Worm (Caenorhabditis elegans) whole organism, late embryonic: ENCODE data around the gene oac-42.

ENCODE experiments used
- F13H6.1 ChIP-seq: sonication (generic microtip); optimal IDR thresholded peaks from 2 replicates; lab custom pipeline; 2016; ENCODE audit warnings: missing genetic modification characterization, missing compliant biosample characterization
- ama-1 ChIP-seq: fragments of 150-350 bp; optimal IDR thresholded peaks from 2 replicates; lab custom pipeline; 2014
- ceh-31 ChIP-seq: sonication (generic microtip); optimal IDR thresholded peaks from 2 replicates; lab custom pipeline; 2016; ENCODE audit warnings: missing genetic modification characterization, missing compliant biosample characterization

ce11 chrV:15885967-15886366, 1.4 kb upstream of the oac-42 start, which contains the start of gene T06C12.9:
- TF ChIP-seq ama-1 (lab: Kevin White, UChicago): no peak
- no peak for TF ChIP-seq ceh-31 (tag; lab: Kevin White, UChicago)
- TF ChIP-seq F13H6.1 (tag; lab: Kevin White, UChicago): no peak
